Fruit fly (Drosophila melanogaster): ENCODE results near the gene ine.

Gene ine

DNA sequence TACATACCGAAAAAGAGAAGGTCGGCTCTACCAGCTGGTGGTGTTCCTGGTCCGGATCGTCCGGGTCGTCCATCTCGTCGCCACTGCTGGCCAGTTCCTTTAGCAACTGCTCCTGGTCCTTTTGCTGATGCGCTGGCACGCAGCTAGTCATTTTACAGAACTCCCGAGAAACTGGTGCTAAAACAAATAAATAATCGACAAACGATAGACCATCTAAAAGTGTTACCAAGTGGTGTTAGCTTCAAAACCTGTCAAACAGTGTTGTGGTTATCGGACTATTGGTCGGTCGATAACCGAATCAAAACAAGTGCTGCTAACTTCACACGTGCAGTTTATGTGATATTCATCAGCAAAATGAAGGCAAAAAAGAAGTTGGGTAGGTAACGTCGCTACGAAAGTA lies 32.4 kb downstream of the ine start, which contains the start of the genes morgue and Elp3 (continued):
- TF ChIP-seq D19B (GFP tag; optimal IDR thresholded peaks at IDR 0.05), result no peak
- no peak for TF ChIP-seq dmrt11E (tag; optimal IDR thresholded peaks at IDR 0.05)
- TF ChIP-seq Hey (tag; optimal IDR thresholded peaks at IDR 0.05), result no peak
- no peak for TF ChIP-seq NfI (GFP tag; optimal IDR thresholded peaks at IDR 0.05)
- no peak for TF ChIP-seq NC2β (GFP tag; optimal IDR thresholded peaks at IDR 0.05)
- peak; percentile 58 for TF ChIP-seq Max (GFP tag; optimal IDR thresholded peaks at IDR 0.05)
- TF ChIP-seq caup (GFP tag; optimal IDR thresholded peaks at IDR 0.05; ENCODE audit: severe bottlenecking), result no peak
- no peak for TF ChIP-seq CG11085 (GFP tag; IDR thresholded peaks at IDR 0.05)
- no peak for TF ChIP-seq sr (GFP tag; IDR thresholded peaks at IDR 0.05)
- TF ChIP-seq CG7556 (GFP tag; optimal IDR thresholded peaks at IDR 0.05), result no peak
- TF ChIP-seq CG15269 (tag; optimal IDR thresholded peaks at IDR 0.05), result no peak
- no peak for TF ChIP-seq hth (optimal IDR thresholded peaks at IDR 0.05)
- TF ChIP-seq CG11560 (tag; IDR thresholded peaks at IDR 0.05), result peak; percentile 60; the same call in 1 of the 3 replicates
- no peak for TF ChIP-seq gem (tag; optimal IDR thresholded peaks at IDR 0.05)
- no peak for TF ChIP-seq seq (GFP tag; IDR thresholded peaks at IDR 0.05)
- no peak for TF ChIP-seq CG8765 (GFP tag; IDR thresholded peaks at IDR 0.05)
- no peak for TF ChIP-seq Kr (GFP tag; optimal IDR thresholded peaks at IDR 0.05)
- TF ChIP-seq BEAF-32 (GFP tag; optimal IDR thresholded peaks at IDR 0.05), result peak; percentile 50
- TF ChIP-seq Camta (GFP tag; optimal IDR thresholded peaks at IDR 0.05), result no peak
- no peak for TF ChIP-seq CG9609 (GFP tag; optimal IDR thresholded peaks at IDR 0.05)
- TF ChIP-seq knrl (GFP tag; IDR thresholded peaks at IDR 0.05; ENCODE audit: partially characterized antibody), result no peak
- no peak for TF ChIP-seq psq (GFP tag; optimal IDR thresholded peaks at IDR 0.05)
- TF ChIP-seq Usf (GFP tag; optimal IDR thresholded peaks at IDR 0.05), result no peak
- no peak for TF ChIP-seq CG6683 (GFP tag; optimal IDR thresholded peaks at IDR 0.05)
- no peak for TF ChIP-seq repo (GFP tag; optimal IDR thresholded peaks at IDR 0.05)
- TF ChIP-seq pan (optimal IDR thresholded peaks at IDR 0.05), result no peak
- TF ChIP-seq pan (GFP tag; optimal IDR thresholded peaks at IDR 0.05 in 1 of 2, IDR thresholded peaks at IDR 0.05 in 1 of 2), result no peak
- no peak for TF ChIP-seq CG10274 (GFP tag; optimal IDR thresholded peaks at IDR 0.05)
- no peak for TF ChIP-seq wor (GFP tag; IDR thresholded peaks at IDR 0.05)
- TF ChIP-seq corto (GFP tag; optimal IDR thresholded peaks at IDR 0.05), result no peak
- TF ChIP-seq usp (GFP tag; optimal IDR thresholded peaks at IDR 0.05), result no peak
- TF ChIP-seq crol (GFP tag; IDR thresholded peaks at IDR 0.05), result no peak
- no peak for TF ChIP-seq Hr3 (GFP tag; optimal IDR thresholded peaks at IDR 0.05)
- peak; percentile 65; the same call in 2 of the 4 replicates for TF ChIP-seq Dll (GFP tag; IDR thresholded peaks at IDR 0.05; ENCODE audit: partially characterized antibody)
- TF ChIP-seq CG17612 (GFP tag; IDR thresholded peaks at IDR 0.05), result no peak
- no peak for TF ChIP-seq Hand (GFP tag; optimal IDR thresholded peaks at IDR 0.05)
- TF ChIP-seq Doc3 (GFP tag; IDR thresholded peaks at IDR 0.05; ENCODE audit: partially characterized antibody), result no peak
- no peak for TF ChIP-seq lmd (GFP tag; IDR thresholded peaks at IDR 0.05)
- TF ChIP-seq D (optimal IDR thresholded peaks at IDR 0.05), result no peak
- TF ChIP-seq D (GFP tag; optimal IDR thresholded peaks at IDR 0.05), result no peak
- TF ChIP-seq lab (GFP tag; optimal IDR thresholded peaks at IDR 0.05), result no peak
- no peak for TF ChIP-seq CG6689 (GFP tag; IDR thresholded peaks at IDR 0.05)
- TF ChIP-seq mam (GFP tag; optimal IDR thresholded peaks at IDR 0.05), result no peak
- no peak for TF ChIP-seq ac (GFP tag; optimal IDR thresholded peaks at IDR 0.05)
- no peak for TF ChIP-seq da (GFP tag; optimal IDR thresholded peaks at IDR 0.05)
- TF ChIP-seq Nf-YB (GFP tag; optimal IDR thresholded peaks at IDR 0.05), result no peak
- no peak for TF ChIP-seq CG10979 (tag; optimal IDR thresholded peaks at IDR 0.05)
- TF ChIP-seq eve (GFP tag; optimal IDR thresholded peaks at IDR 0.05), result no peak
- TF ChIP-seq croc (GFP tag; conservative IDR thresholded peaks at IDR 0.05), result no peak
- no peak for TF ChIP-seq her (GFP tag; optimal IDR thresholded peaks at IDR 0.05)
- peak; percentile 74 for TF ChIP-seq CG16813 (GFP tag; IDR thresholded peaks at IDR 0.05; ENCODE audit: partially characterized antibody)
- no peak for TF ChIP-seq vfl (GFP tag; optimal IDR thresholded peaks at IDR 0.05)
- no peak for TF ChIP-seq CG11093 (GFP tag; IDR thresholded peaks at IDR 0.05)
